Fruit fly (Drosophila melanogaster) whole organism, embryonic: ENCODE data around the gene CG18808.

Source experiments
- B-H1 ChIP-seq: fragments of 200-800 bp; sonication (Bioruptor generic); IDR thresholded peaks from 3 replicates; pipeline ENCODE4 v1.3.6; 2022; ENCODE audit warnings: missing biosample characterization, missing genetic modification characterization
- Bdp1 ChIP-seq: fragments of 200-800 bp; sonication (Bioruptor generic); optimal IDR thresholded peaks from 3 replicates; lab custom pipeline; 2016; ENCODE audit warnings: missing biosample characterization, missing genetic modification characterization
- CG10274 ChIP-seq: fragments of 200-800 bp; sonication (Bioruptor generic); optimal IDR thresholded peaks from 3 replicates; lab custom pipeline; 2017; ENCODE audit warnings: missing biosample characterization, mild to moderate bottlenecking, missing genetic modification characterization
- CG10431 ChIP-seq: fragments of 200-800 bp; sonication (Bioruptor generic); optimal IDR thresholded peaks from 3 replicates; lab custom pipeline; 2018; ENCODE audit warnings: missing biosample characterization, mild to moderate bottlenecking, missing genetic modification characterization
- CG10462 ChIP-seq: fragments of 200-800 bp; sonication (Bioruptor generic); optimal IDR thresholded peaks from 2 replicates; lab custom pipeline; 2016; ENCODE audit warnings: missing biosample characterization, missing genetic modification characterization
- CG11398 ChIP-seq: fragments of 200-800 bp; sonication (Bioruptor generic); optimal IDR thresholded peaks from 2 replicates; lab custom pipeline; 2016; ENCODE audit warnings: missing biosample characterization, missing genetic modification characterization
- CG11504 ChIP-seq: fragments of 200-800 bp; sonication (Bioruptor generic); optimal IDR thresholded peaks from 3 replicates; lab custom pipeline; 2019; ENCODE audit warnings: missing biosample characterization, mild to moderate bottlenecking, missing genetic modification characterization, moderate library complexity
- CG11696 ChIP-seq: fragments of 200-800 bp; sonication (Bioruptor generic); IDR thresholded peaks from 2 replicates; pipeline ENCODE4 v1.3.6; 2022; ENCODE audit warnings: missing biosample characterization, missing genetic modification characterization
- CG12155 ChIP-seq: fragments of 200-800 bp; sonication (Bioruptor generic); optimal IDR thresholded peaks from 3 replicates; lab custom pipeline; 2016; ENCODE audit warnings: missing biosample characterization, missing genetic modification characterization
- CG12236 ChIP-seq: fragments of 200-800 bp; sonication (Bioruptor generic); optimal IDR thresholded peaks from 2 replicates; lab custom pipeline; 2016; ENCODE audit warnings: missing biosample characterization, missing genetic modification characterization
- CG12659 ChIP-seq: fragments of 200-800 bp; sonication (Bioruptor generic); optimal IDR thresholded peaks from 3 replicates; lab custom pipeline; 2017; ENCODE audit warnings: mild to moderate bottlenecking, missing biosample characterization, missing genetic modification reagents, missing genetic modification characterization
- CG1529 ChIP-seq: fragments of 200-800 bp; sonication (Bioruptor generic); optimal IDR thresholded peaks from 3 replicates; lab custom pipeline; 2018; ENCODE audit warnings: missing biosample characterization, missing genetic modification characterization
- CG15514 ChIP-seq: fragments of 200-800 bp; sonication (Bioruptor generic); optimal IDR thresholded peaks from 3 replicates; lab custom pipeline; 2017; ENCODE audit warnings: missing biosample characterization, missing genetic modification characterization, mild to moderate bottlenecking, moderate library complexity, missing genetic modification reagents
- CG1602 ChIP-seq: fragments of 200-800 bp; sonication (Bioruptor generic); optimal IDR thresholded peaks from 3 replicates; lab custom pipeline; 2016; ENCODE audit warnings: missing biosample characterization, missing genetic modification characterization
- CG2678 ChIP-seq: fragments of 200-800 bp; sonication (Bioruptor generic); optimal IDR thresholded peaks from 3 replicates; lab custom pipeline; 2019; ENCODE audit warnings: missing biosample characterization, mild to moderate bottlenecking, missing genetic modification characterization, moderate library complexity
- CG31224 ChIP-seq: fragments of 200-800 bp; sonication (Bioruptor generic); IDR thresholded peaks from 2 replicates; pipeline ENCODE4 v1.3.6; 2022; ENCODE audit warnings: missing biosample characterization, missing genetic modification characterization
- CG4282 ChIP-seq: fragments of 200-800 bp; sonication (Bioruptor generic); optimal IDR thresholded peaks from 2 replicates; lab custom pipeline; 2016; ENCODE audit warnings: missing biosample characterization, missing genetic modification characterization
- CG6272 ChIP-seq: fragments of 200-800 bp; sonication (Bioruptor generic); IDR thresholded peaks from 2 replicates; pipeline ENCODE4 v1.3.6; 2022; ENCODE audit warnings: missing biosample characterization, missing genetic modification characterization
- CG6683 ChIP-seq: fragments of 200-800 bp; sonication (Bioruptor generic); optimal IDR thresholded peaks from 2 replicates; lab custom pipeline; 2017; ENCODE audit warnings: missing biosample characterization, mild to moderate bottlenecking, missing genetic modification characterization, missing genetic modification reagents
- CG9727 ChIP-seq: fragments of 200-800 bp; sonication (Bioruptor generic); optimal IDR thresholded peaks from 3 replicates; lab custom pipeline; 2017; ENCODE audit warnings: missing biosample characterization, mild to moderate bottlenecking, missing genetic modification characterization
- Dfd ChIP-seq, 2 experiments: fragments of >200 bp; optimal IDR thresholded peaks; 2 replicates each; lab custom pipeline; 2017; ENCODE audit warnings: missing biosample characterization in 2 of 2, missing genetic modification characterization in 2 of 2
- HLH54F ChIP-seq: fragments of 200-800 bp; sonication (Bioruptor generic); optimal IDR thresholded peaks from 3 replicates; lab custom pipeline; 2016; ENCODE audit warnings: missing biosample characterization, missing genetic modification characterization
- Hand ChIP-seq: fragments of 200-800 bp; sonication (Bioruptor generic); optimal IDR thresholded peaks from 2 replicates; lab custom pipeline; 2017; ENCODE audit warnings: mild to moderate bottlenecking, missing biosample characterization, missing genetic modification reagents, missing genetic modification characterization
- Hey ChIP-seq: fragments of 200-800 bp; sonication (Bioruptor generic); optimal IDR thresholded peaks from 3 replicates; lab custom pipeline; 2018; ENCODE audit warnings: missing biosample characterization, mild to moderate bottlenecking, missing genetic modification characterization
- Hr3 ChIP-seq: fragments of 200-800 bp; sonication (Bioruptor generic); optimal IDR thresholded peaks from 3 replicates; lab custom pipeline; 2016; ENCODE audit warnings: missing biosample characterization, missing genetic modification characterization
- Med ChIP-seq: fragments of 200-800 bp; sonication (Bioruptor generic); peaks from one replicate; lab custom pipeline; 2016; ENCODE audit warnings: missing biosample characterization, missing genetic modification characterization, mild to moderate bottlenecking, inconsistent platforms, moderate library complexity
- Taf1 ChIP-seq: fragments of 200-800 bp; sonication (Bioruptor generic); IDR thresholded peaks from 2 replicates; pipeline ENCODE4 v1.3.6; 2022; ENCODE audit warnings: missing biosample characterization, missing genetic modification characterization
- ab ChIP-seq: fragments of 200-800 bp; sonication (Bioruptor generic); optimal IDR thresholded peaks from 2 replicates; lab custom pipeline; 2016; ENCODE audit warnings: missing biosample characterization, missing genetic modification characterization
- abd-A ChIP-seq: fragments of 200-800 bp; sonication (Bioruptor generic); optimal IDR thresholded peaks from 3 replicates; lab custom pipeline; 2019; ENCODE audit warnings: missing biosample characterization, mild to moderate bottlenecking, missing genetic modification characterization, moderate library complexity
- gcm ChIP-seq: fragments of 200-800 bp; sonication (Bioruptor generic); optimal IDR thresholded peaks from 2 replicates; lab custom pipeline; 2019; ENCODE audit warnings: missing biosample characterization, mild to moderate bottlenecking, missing genetic modification characterization, moderate library complexity
- grau ChIP-seq: fragments of 200-800 bp; optimal IDR thresholded peaks from 3 replicates; lab custom pipeline; 2019; ENCODE audit warnings: missing biosample characterization, mild to moderate bottlenecking, missing genetic modification characterization, moderate library complexity
- grn ChIP-seq: fragments of 200-800 bp; sonication (Bioruptor generic); optimal IDR thresholded peaks from 3 replicates; lab custom pipeline; 2017; ENCODE audit warnings: missing biosample characterization, missing genetic modification characterization
- gsb ChIP-seq: fragments of 200-800 bp; sonication (Bioruptor generic); IDR thresholded peaks from 2 replicates; pipeline ENCODE4 v1.3.6; 2022; ENCODE audit warnings: missing biosample characterization, missing genetic modification characterization
- hb ChIP-seq: fragments of 200-800 bp; sonication (Bioruptor generic); IDR thresholded peaks from 3 replicates; pipeline ENCODE4 v1.3.6; 2022; ENCODE audit warnings: missing biosample characterization, missing genetic modification characterization; ENCODE audit not compliant: partially characterized antibody
- lov ChIP-seq, 2 experiments: fragments of 200-800 bp in 1 of 2; fragments of >200 bp in 1 of 2; sonication (Bioruptor generic) in 1 of 2; IDR thresholded peaks in 1 of 2; optimal IDR thresholded peaks in 1 of 2; 2 replicates in 1 of 2; 3 replicates in 1 of 2; pipeline versions ENCODE4 v1.3.6 to Lab custom; 2017 to 2022; ENCODE audit warnings: missing biosample characterization in 1 of 2, missing genetic modification characterization in 1 of 2
- peb ChIP-seq: fragments of 200-800 bp; sonication (Bioruptor generic); IDR thresholded peaks from 2 replicates; pipeline ENCODE4 v1.3.6; 2022; ENCODE audit warnings: missing biosample characterization, missing genetic modification characterization
- run ChIP-seq: fragments of 200-800 bp; sonication (Bioruptor generic); optimal IDR thresholded peaks from 3 replicates; lab custom pipeline; 2018; ENCODE audit warnings: missing biosample characterization, mild to moderate bottlenecking, missing genetic modification characterization
- schlank ChIP-seq: fragments of 200-800 bp; sonication (Bioruptor generic); optimal IDR thresholded peaks from 2 replicates; lab custom pipeline; 2018; ENCODE audit warnings: missing biosample characterization, mild to moderate bottlenecking, missing genetic modification characterization
- scrt ChIP-seq: fragments of 200-800 bp; sonication (Bioruptor generic); optimal IDR thresholded peaks from 2 replicates; lab custom pipeline; 2018; ENCODE audit warnings: missing biosample characterization, mild to moderate bottlenecking, missing genetic modification characterization, moderate library complexity
- sd ChIP-seq: fragments of 200-800 bp; sonication (Bioruptor generic); optimal IDR thresholded peaks from 3 replicates; lab custom pipeline; 2018; ENCODE audit warnings: missing biosample characterization, mild to moderate bottlenecking, missing genetic modification characterization, moderate library complexity
- tin ChIP-seq: fragments of 200-800 bp; sonication (Bioruptor generic); optimal IDR thresholded peaks from 3 replicates; lab custom pipeline; 2016; ENCODE audit warnings: missing biosample characterization, missing genetic modification characterization
- trh ChIP-seq: fragments of 200-800 bp; sonication (Bioruptor generic); optimal IDR thresholded peaks from 2 replicates; lab custom pipeline; 2016; ENCODE audit warnings: missing biosample characterization, missing genetic modification characterization
- wek ChIP-seq: fragments of 200-800 bp; sonication (Bioruptor generic); optimal IDR thresholded peaks from 3 replicates; lab custom pipeline; 2018; ENCODE audit warnings: missing biosample characterization, mild to moderate bottlenecking, missing genetic modification characterization, moderate library complexity
- yki ChIP-seq: fragments of >200 bp; optimal IDR thresholded peaks from 3 replicates; lab custom pipeline; 2018

The CG18808 gene

DNA sequence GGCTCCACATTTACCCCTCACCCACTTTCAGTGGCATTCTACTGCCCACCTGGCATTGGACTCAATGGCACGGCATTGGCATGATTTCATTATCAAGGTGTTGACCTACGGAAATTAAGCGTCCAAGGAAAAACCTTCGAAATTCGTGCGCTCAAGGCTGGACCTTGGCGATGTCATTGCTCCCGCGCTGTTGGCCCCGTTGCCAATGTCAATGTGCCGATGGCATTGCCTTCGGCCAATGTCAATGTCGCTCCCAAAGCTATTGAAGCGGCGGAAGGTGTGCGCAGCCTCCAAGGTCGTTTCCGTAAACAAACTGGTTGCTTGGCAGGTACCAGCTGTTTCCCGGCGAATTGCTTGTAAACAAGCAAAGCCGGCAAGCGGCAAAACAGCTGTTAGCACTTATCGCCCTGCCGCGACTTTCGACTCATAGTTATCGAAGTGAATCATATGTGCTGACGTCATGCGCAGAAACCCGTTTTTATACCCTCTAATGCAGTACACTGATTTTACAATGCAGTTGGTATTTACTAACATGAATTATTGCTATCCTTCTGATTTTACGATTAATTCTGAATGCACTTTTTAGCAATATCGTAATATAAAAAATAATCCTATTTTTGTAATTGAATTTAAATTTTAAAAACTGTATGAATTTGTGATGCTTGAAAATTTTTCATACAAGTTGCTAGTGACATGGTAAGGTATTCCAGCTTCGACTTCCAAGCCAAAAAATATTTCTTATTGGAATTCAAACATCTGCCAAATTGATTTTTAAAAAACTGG lies 17.3 kb upstream of the CG18808 start (continued):
- TF ChIP-seq CG12155 (GFP tag; lab: Kevin White, UChicago) (no peak), ab (GFP tag; lab: Kevin White, UChicago) (peak; percentile 77), Hey (tag; lab: Kevin White, UChicago) (peak; percentile 27), tin (GFP tag; lab: Kevin White, UChicago) (peak; percentile 96), B-H1 (GFP tag; lab: Robert Waterston, UW) (peak; percentile 96), CG6683 (GFP tag; lab: Kevin White, UChicago) (peak; percentile 91), CG1529 (no peak), Bdp1 (GFP tag; lab: Kevin White, UChicago) (peak; percentile 86), Med (peak; percentile 98), CG10462 (GFP tag; lab: Kevin White, UChicago) (peak; percentile 94), Dfd (GFP tag; optimal IDR thresholded peaks at IDR 0.05; lab: Kevin White, UChicago) (no peak), CG10431 (GFP tag; lab: Kevin White, UChicago) (no peak), run (tag; lab: Kevin White, UChicago) (peak; percentile 90), CG11398 (GFP tag; lab: Kevin White, UChicago) (peak; percentile 55), scrt (GFP tag; lab: Kevin White, UChicago) (peak; percentile 96), lov (optimal IDR thresholded peaks at IDR 0.05; lab: Kevin White, UChicago) (no peak), lov (GFP tag; IDR thresholded peaks at IDR 0.05; lab: Robert Waterston, UW) (peak; percentile 95), CG12236 (GFP tag; lab: Kevin White, UChicago) (peak; percentile 80), CG15514 (GFP tag; lab: Kevin White, UChicago) (peak; percentile 89), gsb (GFP tag; lab: Robert Waterston, UW) (peak; percentile 94), CG1602 (GFP tag; lab: Kevin White, UChicago) (peak; percentile 96), CG4282 (GFP tag; lab: Kevin White, UChicago) (peak; percentile 48), gcm (no peak), CG6272 (GFP tag; lab: Robert Waterston, UW) (peak; percentile 95), wek (GFP tag; lab: Kevin White, UChicago) (peak; percentile 70), abd-A (no peak), CG11504 (tag; lab: Kevin White, UChicago) (peak; percentile 96), grn (GFP tag; lab: Kevin White, UChicago) (no peak), Hand (GFP tag; lab: Kevin White, UChicago) (peak; percentile 89), grau (tag; lab: Kevin White, UChicago) (peak; percentile 95), schlank (tag; lab: Kevin White, UChicago) (peak; percentile 83), trh (peak; percentile 88), CG11696 (peak; percentile 89), Taf1 (GFP tag; lab: Robert Waterston, UW) (peak; percentile 92), CG10274 (GFP tag; lab: Kevin White, UChicago) (peak; percentile 78), CG9727 (peak; percentile 95), peb (GFP tag; lab: Robert Waterston, UW) (peak; percentile 92), CG2678 (tag; lab: Kevin White, UChicago) (peak; percentile 97), hb (GFP tag; lab: Robert Waterston, UW) (no peak), Hr3 (GFP tag; lab: Kevin White, UChicago) (peak; percentile 96), HLH54F (GFP tag; lab: Kevin White, UChicago) (peak; percentile 93), yki (no peak), CG12659 (GFP tag; lab: Kevin White, UChicago) (peak; percentile 97), CG31224 (GFP tag; lab: Robert Waterston, UW) (peak; percentile 93), sd (tag; lab: Kevin White, UChicago) (peak; percentile 96)
